Fruit fly (Drosophila melanogaster): ENCODE data around the gene Acbp4.

The Acbp4 gene

DNA sequence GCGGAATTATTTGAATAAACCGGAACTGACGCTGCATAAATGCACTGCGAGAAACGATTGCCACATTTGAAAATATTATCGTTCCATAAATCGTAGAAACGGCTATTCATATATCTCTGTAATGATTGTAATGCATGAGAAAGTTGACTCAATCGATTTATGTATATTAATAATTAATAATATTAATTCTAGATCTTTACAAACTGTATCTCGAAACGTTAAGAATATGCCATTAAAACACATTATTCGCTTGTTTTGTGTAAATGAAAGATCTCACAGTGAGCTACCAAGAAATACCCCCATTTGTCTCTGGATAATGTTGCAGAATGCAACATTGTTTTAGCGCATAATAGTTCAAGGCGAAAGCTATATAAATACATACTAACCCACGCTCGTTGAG, 21.8 kb upstream of the Acbp4 start (continued):
- TF ChIP-seq zf30C (GFP tag; optimal IDR thresholded peaks at IDR 0.05) (peak; percentile 53), CG11093 (GFP tag; IDR thresholded peaks at IDR 0.05) (no peak), fd96Cb (tag; optimal IDR thresholded peaks at IDR 0.05) (peak; percentile 8), CG7963 (GFP tag; IDR thresholded peaks at IDR 0.05; ENCODE audit: partially characterized antibody) (no peak), CG8388 (GFP tag; optimal IDR thresholded peaks at IDR 0.05) (peak; percentile 22), CG43689 (GFP tag; IDR thresholded peaks at IDR 0.05) (no peak), nom (GFP tag; optimal IDR thresholded peaks at IDR 0.05) (peak; percentile 33), sna (GFP tag; IDR thresholded peaks at IDR 0.05; ENCODE audit: partially characterized antibody) (no peak), Usf (GFP tag; optimal IDR thresholded peaks at IDR 0.05) (no peak), CoRest (tag; optimal IDR thresholded peaks at IDR 0.05) (peak; percentile 18), stc (GFP tag; IDR thresholded peaks at IDR 0.05) (no peak), CG6689 (GFP tag; IDR thresholded peaks at IDR 0.05) (no peak), Myb (GFP tag; optimal IDR thresholded peaks at IDR 0.05) (no peak), CG12659 (GFP tag; optimal IDR thresholded peaks at IDR 0.05) (no peak), Blimp-1 (GFP tag; optimal IDR thresholded peaks at IDR 0.05) (peak; percentile 21)

dm6 chr3L:7149388-7149787, 21.3 kb upstream of the Acbp4 start:
- TF ChIP-seq Pdp1 (GFP tag; optimal IDR thresholded peaks at IDR 0.05) (no peak), CG1792 (GFP tag; optimal IDR thresholded peaks at IDR 0.05) (no peak), twi (tag; optimal IDR thresholded peaks at IDR 0.05) (peak; percentile 22), nau (GFP tag; optimal IDR thresholded peaks at IDR 0.05) (no peak), cg (GFP tag; optimal IDR thresholded peaks at IDR 0.05) (peak; percentile 64), oc (tag; optimal IDR thresholded peaks at IDR 0.05) (peak; percentile 24), wek (GFP tag; optimal IDR thresholded peaks at IDR 0.05) (no peak), CG1529 (GFP tag; optimal IDR thresholded peaks at IDR 0.05) (no peak), MESR4 (GFP tag; optimal IDR thresholded peaks at IDR 0.05) (no peak), chinmo (GFP tag; IDR thresholded peaks at IDR 0.05; ENCODE audit: partially characterized antibody) (0 out of 4 replicates have a peak, but pooled peaks have one; percentile 18), HLH4C (GFP tag; IDR thresholded peaks at IDR 0.05; ENCODE audit: partially characterized antibody) (0 out of 3 replicates have a peak, but pooled peaks have one; percentile 26)

DNA sequence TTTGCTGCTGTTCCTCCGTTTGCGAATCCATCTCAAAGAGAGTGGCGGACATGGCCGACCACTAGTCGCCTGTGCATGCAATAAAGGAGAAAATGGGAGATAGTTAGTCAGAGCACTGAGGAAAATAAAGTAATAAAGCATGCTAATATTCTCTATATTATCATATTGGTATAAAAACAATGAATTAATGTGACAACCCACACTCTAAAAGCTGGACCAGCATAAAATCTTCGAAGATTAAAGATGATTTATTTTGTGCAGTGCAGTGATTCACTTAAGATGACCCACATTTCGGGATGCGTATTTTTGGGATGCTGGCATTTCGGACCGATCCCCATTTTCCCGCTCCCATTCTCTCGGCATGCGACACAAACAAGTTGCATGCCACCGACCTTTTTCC, 19.7 kb upstream of the Acbp4 start:
- TF ChIP-seq sens (GFP tag) (peak; percentile 63), nom (GFP tag; optimal IDR thresholded peaks at IDR 0.05) (no peak), Nf-YC (tag; optimal IDR thresholded peaks at IDR 0.05) (no peak), gce (GFP tag; IDR thresholded peaks at IDR 0.05) (no peak), Elba2 (GFP tag; optimal IDR thresholded peaks at IDR 0.05) (no peak), NC2β (GFP tag; optimal IDR thresholded peaks at IDR 0.05) (no peak), Drgx (GFP tag; IDR thresholded peaks at IDR 0.05) (peak; percentile 56; the same call in 1 of the 2 replicates), CG2712 (tag; optimal IDR thresholded peaks at IDR 0.05) (no peak)

DNA sequence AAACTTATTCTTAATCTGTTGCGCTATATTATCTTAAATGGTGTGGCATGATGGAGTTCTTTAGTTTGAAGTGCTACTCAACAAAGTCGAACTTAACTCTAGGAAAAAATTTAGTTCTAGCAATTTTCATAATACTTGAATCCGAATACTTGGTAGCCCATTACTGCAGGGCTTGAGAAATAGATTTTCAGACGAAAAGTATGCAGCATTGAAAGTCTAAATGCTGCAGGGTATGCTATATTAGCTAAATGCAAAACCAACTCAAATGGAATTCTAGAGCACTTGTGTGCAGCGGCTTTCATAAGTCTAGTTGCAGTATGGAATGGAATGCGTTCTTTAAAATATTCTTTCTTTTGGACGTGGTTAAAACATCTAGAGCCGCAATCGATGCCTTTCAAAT, 15.2 kb upstream of the Acbp4 start:
- TF ChIP-seq stwl (tag; optimal IDR thresholded peaks at IDR 0.05): peak; percentile 40
- peak; percentile 6; the same call in 1 of the 3 replicates for TF ChIP-seq z (GFP tag; IDR thresholded peaks at IDR 0.05)
- TF ChIP-seq aop (GFP tag; IDR thresholded peaks at IDR 0.05): no peak

Measured in whole organism, embryonic.